Worm (Caenorhabditis elegans): Measurements from ENCODE around the gene ZK856.18.

Gene ZK856.18

ce11 chrV:10173653-10174052 is 12.2 kb downstream of the ZK856.18 start, which contains the start of gene egl-3:
Gene egl-3, minus strand, starts transcription at chrV:10173753.
- TF ChIP-seq nhr-43 (tag; optimal IDR thresholded peaks at IDR 0.05; ENCODE audit: poor library complexity, severe bottlenecking) (no peak), unc-62 (GFP tag; optimal IDR thresholded peaks at IDR 0.05) (no peak), fkh-2 (tag; optimal IDR thresholded peaks at IDR 0.05) (no peak), fos-1 (tag; optimal IDR thresholded peaks at IDR 0.05) (no peak), nhr-77 (tag; optimal IDR thresholded peaks at IDR 0.05) (no peak), nhr-237 (tag; optimal IDR thresholded peaks at IDR 0.05) (no peak), zag-1 (tag; optimal IDR thresholded peaks at IDR 0.05) (no peak), ZK546.5 (tag; optimal IDR thresholded peaks at IDR 0.05) (no peak), daf-12 (tag; optimal IDR thresholded peaks at IDR 0.05) (no peak), aly-2 (tag; optimal IDR thresholded peaks at IDR 0.05) (no peak), nhr-12 (tag; optimal IDR thresholded peaks at IDR 0.05) (no peak), ztf-4 (tag; optimal IDR thresholded peaks at IDR 0.05) (no peak), pha-4 (tag; optimal IDR thresholded peaks at IDR 0.05) (no peak), nhr-67 (tag; optimal IDR thresholded peaks at IDR 0.05) (no peak), unc-39 (tag; optimal IDR thresholded peaks at IDR 0.05) (no peak)

DNA sequence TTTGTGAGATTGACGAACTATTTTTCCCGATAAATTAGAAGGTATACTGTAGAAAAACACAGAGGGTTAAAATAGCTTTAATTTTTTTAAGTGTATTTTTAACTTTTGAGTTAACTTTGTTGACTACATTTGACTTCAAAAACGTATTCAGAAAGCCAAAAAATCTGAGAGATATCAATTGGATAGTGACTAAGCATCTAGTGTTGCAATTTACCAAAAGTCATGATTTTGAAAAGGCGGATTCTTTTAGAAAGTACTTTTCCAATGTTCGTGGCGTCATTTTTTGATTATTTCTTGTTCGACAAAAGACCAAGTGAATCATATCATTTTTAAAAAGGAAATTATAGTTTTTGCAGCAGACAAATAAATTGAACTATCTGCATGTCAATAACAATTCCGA is 16.9 kb downstream of the ZK856.18 start:
- TF ChIP-seq ceh-28 (tag; optimal IDR thresholded peaks at IDR 0.05) = no peak
- no peak for TF ChIP-seq eor-1 (tag; optimal IDR thresholded peaks at IDR 0.05)
- TF ChIP-seq nhr-25 (tag; optimal IDR thresholded peaks at IDR 0.05) = no peak
- TF ChIP-seq lin-39 (tag; optimal IDR thresholded peaks at IDR 0.05) = no peak
- no peak for TF ChIP-seq nhr-237 (tag; optimal IDR thresholded peaks at IDR 0.05)

DNA sequence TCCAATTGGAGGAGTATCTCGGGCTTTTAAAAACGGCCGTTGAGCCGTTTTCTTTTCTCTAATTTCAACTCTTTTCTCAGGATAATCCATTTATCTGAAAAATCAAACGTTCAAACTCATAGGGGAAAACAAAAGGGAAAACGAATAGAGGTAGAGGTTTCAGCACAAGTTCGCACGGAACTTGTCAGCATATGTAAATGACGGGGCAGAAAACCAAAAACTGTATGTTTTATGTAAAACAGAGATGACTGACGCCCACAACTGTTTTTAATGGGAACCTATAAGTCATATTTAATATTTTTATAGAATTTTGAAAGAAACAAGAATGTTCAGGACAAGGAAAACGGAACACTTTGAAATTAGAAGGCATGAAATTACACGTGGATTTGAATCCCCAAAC is 19.4 kb downstream of the ZK856.18 start, which contains the start of gene C51E3.6:
Gene C51E3.6, minus strand, starts transcription at position 101 of the 400 bp plus-strand sequence.
- no peak for TF ChIP-seq jun-1 (tag; optimal IDR thresholded peaks at IDR 0.05)
- no peak for TF ChIP-seq ztf-11 (tag; optimal IDR thresholded peaks at IDR 0.05)
- no peak for TF ChIP-seq nhr-77 (tag; optimal IDR thresholded peaks at IDR 0.05)
- no peak for TF ChIP-seq nhr-67 (tag; optimal IDR thresholded peaks at IDR 0.05)
- no peak for TF ChIP-seq pha-4 (tag; optimal IDR thresholded peaks at IDR 0.05)
- no peak for TF ChIP-seq nhr-25 (tag; optimal IDR thresholded peaks at IDR 0.05)
- TF ChIP-seq elt-3 (tag; optimal IDR thresholded peaks at IDR 0.05) = no peak
- no peak for TF ChIP-seq skn-1 (tag; optimal IDR thresholded peaks at IDR 0.05)
- no peak for TF ChIP-seq nhr-12 (tag; optimal IDR thresholded peaks at IDR 0.05)
- TF ChIP-seq lsy-12 (tag; optimal IDR thresholded peaks at IDR 0.05) = no peak
- TF ChIP-seq elt-2 (tag; optimal IDR thresholded peaks at IDR 0.05) = no peak
- no peak for TF ChIP-seq mdl-1 (tag; optimal IDR thresholded peaks at IDR 0.05)
- no peak for TF ChIP-seq ZK546.5 (tag; optimal IDR thresholded peaks at IDR 0.05)
- no peak for TF ChIP-seq unc-39 (tag; optimal IDR thresholded peaks at IDR 0.05)
- TF ChIP-seq mml-1 (tag; optimal IDR thresholded peaks at IDR 0.05) = no peak

DNA sequence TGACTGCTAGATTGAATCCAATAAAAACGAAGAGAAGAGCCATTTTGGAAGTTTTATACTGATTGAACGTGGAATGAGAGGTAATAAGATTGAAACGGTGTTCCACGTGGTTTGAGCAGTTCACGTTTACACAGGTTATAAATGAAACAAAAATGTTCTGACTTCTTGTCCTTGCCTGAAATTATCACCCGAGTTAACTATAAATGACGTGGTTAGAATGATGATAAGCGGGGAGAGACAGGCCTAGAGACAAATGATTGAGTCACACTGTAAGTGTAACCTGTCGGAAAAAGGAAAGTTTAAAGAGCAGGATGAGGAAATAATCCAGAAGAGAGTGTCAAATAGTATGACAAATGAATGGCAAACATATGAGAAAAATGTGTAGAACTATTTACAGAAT is 24.9 kb downstream of the ZK856.18 start, which contains the start of gene C51E3.10:
Gene C51E3.10, minus strand, starts transcription at position 181 of the 400 bp plus-strand sequence.
- TF ChIP-seq fkh-2 (tag; optimal IDR thresholded peaks at IDR 0.05) (no peak), jun-1 (tag; optimal IDR thresholded peaks at IDR 0.05) (peak; percentile 39), ceh-82 (tag; optimal IDR thresholded peaks at IDR 0.05) (no peak), pha-4 (tag; optimal IDR thresholded peaks at IDR 0.05) (peak; percentile 15), pqm-1 (tag; optimal IDR thresholded peaks at IDR 0.05) (peak; percentile 96), ceh-16 (tag; optimal IDR thresholded peaks at IDR 0.05) (no peak), skn-1 (tag; optimal IDR thresholded peaks at IDR 0.05) (peak; percentile 70), mdl-1 (tag; optimal IDR thresholded peaks at IDR 0.05) (peak; percentile 24), elt-2 (tag; optimal IDR thresholded peaks at IDR 0.05) (peak; percentile 94)

DNA sequence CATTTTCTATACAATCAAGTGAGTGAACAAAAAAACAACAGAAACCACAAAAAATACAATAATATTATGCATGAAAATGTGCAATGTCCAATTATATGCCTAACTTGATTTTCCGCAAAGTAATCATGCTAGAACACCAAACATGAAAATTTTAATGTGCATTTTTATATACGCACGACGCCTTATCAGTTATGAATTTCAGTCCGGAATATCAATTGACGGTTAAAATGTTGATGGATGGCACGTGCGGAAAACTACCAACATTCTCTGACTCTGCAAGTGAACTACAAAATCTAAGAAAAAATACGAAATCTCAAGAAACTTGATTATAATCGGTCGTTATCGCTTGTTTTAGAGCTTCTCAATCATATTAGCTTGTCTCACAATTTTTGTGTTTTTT is 25.8 kb downstream of the ZK856.18 start:
- no peak for TF ChIP-seq ceh-82 (tag; optimal IDR thresholded peaks at IDR 0.05)
- no peak for TF ChIP-seq nhr-25 (tag; optimal IDR thresholded peaks at IDR 0.05)
- peak; percentile 78 for TF ChIP-seq elt-2 (tag; optimal IDR thresholded peaks at IDR 0.05)
- TF ChIP-seq pha-4 (tag; optimal IDR thresholded peaks at IDR 0.05) = peak; percentile 15
- peak; percentile 65 for TF ChIP-seq pqm-1 (tag; optimal IDR thresholded peaks at IDR 0.05)

ce11 chrV:10158528-10158927 is 27.3 kb downstream of the ZK856.18 start, which contains the start of gene srsx-30:
Gene srsx-30, plus strand, starts transcription at chrV:10158828.
- TF ChIP-seq pha-4 (tag; optimal IDR thresholded peaks at IDR 0.05) = no peak
- no peak for TF ChIP-seq nhr-28 (tag; optimal IDR thresholded peaks at IDR 0.05)
- TF ChIP-seq nhr-67 (tag; optimal IDR thresholded peaks at IDR 0.05) = no peak
- no peak for TF ChIP-seq lsy-12 (tag; optimal IDR thresholded peaks at IDR 0.05)
- TF ChIP-seq elt-3 (tag; optimal IDR thresholded peaks at IDR 0.05) = no peak
- no peak for TF ChIP-seq ceh-82 (tag; optimal IDR thresholded peaks at IDR 0.05)
- TF ChIP-seq pqm-1 (tag; optimal IDR thresholded peaks at IDR 0.05) = no peak
- TF ChIP-seq snpc-4 (tag; optimal IDR thresholded peaks at IDR 0.05) = no peak
- TF ChIP-seq nhr-11 (tag; optimal IDR thresholded peaks at IDR 0.05) = no peak
- TF ChIP-seq unc-39 (tag; optimal IDR thresholded peaks at IDR 0.05) = no peak
- TF ChIP-seq lin-39 (tag; optimal IDR thresholded peaks at IDR 0.05) = no peak
- no peak for TF ChIP-seq nhr-12 (tag; optimal IDR thresholded peaks at IDR 0.05)
- no peak for TF ChIP-seq ZK546.5 (tag; optimal IDR thresholded peaks at IDR 0.05)
- no peak for TF ChIP-seq egl-27 (tag; optimal IDR thresholded peaks at IDR 0.05)
- TF ChIP-seq nhr-76 (tag; optimal IDR thresholded peaks at IDR 0.05) = no peak
- TF ChIP-seq ztf-4 (tag; optimal IDR thresholded peaks at IDR 0.05) = no peak

All from whole organism, L3 larva.